Worm (Caenorhabditis elegans): Measurements from ENCODE around the gene C14A4.9.

The C14A4.9 gene

ce11 chrII:10558962-10559415, 40.1 kb upstream of the C14A4.9 start:
- TF ChIP-seq grh-1 (GFP tag; IDR thresholded peaks at IDR 0.05) (peak; percentile 45), lin-35 (GFP tag; optimal IDR thresholded peaks at IDR 0.05) (peak; percentile 66 to 78), nhr-76 (tag; optimal IDR thresholded peaks at IDR 0.05) (no peak), ztf-4 (tag; optimal IDR thresholded peaks at IDR 0.05) (peak; percentile 76), aly-2 (tag; optimal IDR thresholded peaks at IDR 0.05) (no peak), tbx-2 (tag; optimal IDR thresholded peaks at IDR 0.05) (peak; percentile 86), ceh-82 (tag; optimal IDR thresholded peaks at IDR 0.05) (peak; percentile 12 to 56 (median 37)), hlh-4 (tag; optimal IDR thresholded peaks at IDR 0.05) (no peak), nhr-84 (tag; optimal IDR thresholded peaks at IDR 0.05) (no peak), unc-30 (tag; optimal IDR thresholded peaks at IDR 0.05) (no peak), nhr-47 (tag; optimal IDR thresholded peaks at IDR 0.05) (peak; percentile 88), irx-1 (tag; optimal IDR thresholded peaks at IDR 0.05) (peak; percentile 78), hpl-2 (GFP tag; optimal IDR thresholded peaks at IDR 0.05) (no peak), swsn-7 (tag; optimal IDR thresholded peaks at IDR 0.05) (peak; percentile 83), pax-3 (tag; optimal IDR thresholded peaks at IDR 0.05) (peak; percentile 77), dpl-1 (GFP tag; optimal IDR thresholded peaks at IDR 0.05) (peak; percentile 47 to 65 (median 58)), ama-1 (optimal IDR thresholded peaks at IDR 0.05) (peak; percentile 58), C16A3.4 (tag; optimal IDR thresholded peaks at IDR 0.05) (peak; percentile 78), alr-1 (tag; optimal IDR thresholded peaks at IDR 0.05; ENCODE audit: borderline replicate concordance) (no peak), skn-1 (tag; optimal IDR thresholded peaks at IDR 0.05) (peak; percentile 45), dsc-1 (tag; optimal IDR thresholded peaks at IDR 0.05) (peak; percentile 70), C04F5.9 (tag; optimal IDR thresholded peaks at IDR 0.05) (peak; percentile 22), isw-1 (GFP tag; IDR thresholded peaks at IDR 0.05) (peak; percentile 58), nhr-90 (tag; optimal IDR thresholded peaks at IDR 0.05; ENCODE audit: poor library complexity) (peak; percentile 79), zip-4 (GFP tag; optimal IDR thresholded peaks at IDR 0.05) (peak; percentile 53), mep-1 (tag; optimal IDR thresholded peaks at IDR 0.05) (peak; percentile 82), ceh-90 (tag; optimal IDR thresholded peaks at IDR 0.05) (no peak), nhr-11 (tag; optimal IDR thresholded peaks at IDR 0.05) (peak; percentile 61), ceh-63 (GFP tag; optimal IDR thresholded peaks at IDR 0.05) (no peak), tlp-1 (tag; optimal IDR thresholded peaks at IDR 0.05) (no peak), F16B12.6 (tag; optimal IDR thresholded peaks at IDR 0.05) (no peak), lin-39 (tag; optimal IDR thresholded peaks at IDR 0.05) (peak; percentile 64), lin-15B (tag; optimal IDR thresholded peaks at IDR 0.05) (no peak), C34B4.2 (tag; optimal IDR thresholded peaks at IDR 0.05) (no peak), blmp-1 (tag; optimal IDR thresholded peaks at IDR 0.05) (peak; percentile 77), sptf-1 (tag; optimal IDR thresholded peaks at IDR 0.05) (no peak), hlh-17 (GFP tag; optimal IDR thresholded peaks at IDR 0.05; ENCODE audit: borderline replicate concordance) (no peak), mab-9 (GFP tag; IDR thresholded peaks at IDR 0.05) (peak; percentile 87), ztf-11 (tag; optimal IDR thresholded peaks at IDR 0.05) (peak in 1 of 2 experiments; percentile 79), nhr-85 (tag) (peak; percentile 97), nhr-20 (tag; optimal IDR thresholded peaks at IDR 0.05) (peak; percentile 95), lir-3 (tag; optimal IDR thresholded peaks at IDR 0.05; ENCODE audit: poor library complexity) (peak; percentile 78), vab-15 (tag; optimal IDR thresholded peaks at IDR 0.05) (no peak), snu-23 (GFP tag; optimal IDR thresholded peaks at IDR 0.05) (peak; percentile 93), lin-13 (GFP tag; optimal IDR thresholded peaks at IDR 0.05) (peak; percentile 62), unc-62 (GFP tag; optimal IDR thresholded peaks at IDR 0.05) (no peak), sox-4 (tag; optimal IDR thresholded peaks at IDR 0.05) (peak; percentile 70), aha-1 (tag; optimal IDR thresholded peaks at IDR 0.05) (peak; percentile 87), egl-13 (tag; optimal IDR thresholded peaks at IDR 0.05) (peak; percentile 51), lsy-2 (tag; optimal IDR thresholded peaks at IDR 0.05) (peak; percentile 67 to 68), xbp-1 (tag; optimal IDR thresholded peaks at IDR 0.05) (peak; percentile 87), nhr-19 (GFP tag; conservative IDR thresholded peaks at IDR 0.05) (peak; percentile 87), ceh-88 (GFP tag; IDR thresholded peaks at IDR 0.05) (peak; percentile 80), rnt-1 (tag; optimal IDR thresholded peaks at IDR 0.05) (peak; percentile 89)

Data from whole organism, L1 larva.